Worm (Caenorhabditis elegans): Measurements from ENCODE around the gene srab-13.

DNA sequence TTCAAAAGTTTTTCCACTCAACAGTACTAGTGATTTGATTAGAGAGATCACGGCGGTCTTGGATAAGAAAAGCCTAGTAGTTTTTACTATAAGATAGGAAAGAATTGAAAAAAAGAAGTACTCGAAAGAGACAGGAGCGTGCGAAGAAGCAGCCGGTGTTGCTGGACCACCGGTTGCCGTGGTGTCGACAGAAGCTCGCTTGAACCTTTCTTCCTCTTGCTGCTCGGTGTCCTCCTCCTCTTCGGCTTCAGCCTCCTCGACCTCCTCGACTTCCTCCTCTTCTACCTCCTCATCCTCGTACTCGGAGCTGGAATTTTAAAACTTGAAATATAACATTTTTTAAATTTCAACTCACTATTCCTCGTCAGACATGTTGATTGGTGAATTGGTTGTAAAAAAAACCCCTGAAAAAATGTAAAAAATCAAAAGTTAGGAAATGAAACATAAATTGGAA lies 35.1 kb downstream of the srab-13 start, which contains the start of gene tnt-4:
- TF ChIP-seq unc-39 (tag; optimal IDR thresholded peaks at IDR 0.05) (no peak), blmp-1 (tag; optimal IDR thresholded peaks at IDR 0.05) (no peak), sem-2 (GFP tag; optimal IDR thresholded peaks at IDR 0.05) (no peak), unc-62 (GFP tag; optimal IDR thresholded peaks at IDR 0.05) (no peak), elt-3 (tag; optimal IDR thresholded peaks at IDR 0.05) (no peak), bed-3 (GFP tag; optimal IDR thresholded peaks at IDR 0.05) (no peak), tbx-8 (GFP tag; optimal IDR thresholded peaks at IDR 0.05) (no peak)
